Fruit fly (Drosophila melanogaster) S2 (cell line): Measurements from ENCODE around the gene CG17124.

Source experiments
- CG8478 ChIP-seq: fragments of >200 bp; optimal IDR thresholded peaks from 2 replicates; lab custom pipeline; 2018
- CTCF ChIP-seq, 2 experiments: fragments of >200 bp; optimal IDR thresholded peaks; 2 replicates each; lab custom pipeline; 2018

DNA sequence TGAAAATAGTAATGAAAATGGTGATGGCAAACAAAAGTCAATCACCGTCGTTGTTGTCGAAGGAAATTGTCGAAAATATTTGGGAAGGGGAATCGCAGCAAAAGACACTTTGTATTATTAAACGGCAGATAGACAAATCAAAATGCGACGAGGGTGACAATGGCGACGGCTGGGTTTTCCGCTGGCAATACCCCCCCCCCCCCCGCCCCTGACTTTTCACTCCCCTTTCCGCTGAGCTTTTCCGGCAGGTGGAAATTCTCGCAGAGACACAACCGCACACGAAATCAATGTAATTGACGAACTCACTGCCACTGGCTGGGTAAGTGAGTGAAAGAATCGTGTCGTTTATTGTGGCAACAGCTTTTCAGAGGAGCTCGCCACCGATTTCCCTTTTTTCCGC lies 48.0 kb downstream of the CG17124 start:
- TF ChIP-seq CTCF (optimal IDR thresholded peaks at IDR 0.05; lab: Kevin White, UChicago): no peak
- TF ChIP-seq CG8478: no peak
